Worm (Caenorhabditis elegans): ENCODE results near the gene 2L52.1.

- TF ChIP-seq tbx-9 (tag; optimal IDR thresholded peaks at IDR 0.05; ENCODE audit: borderline replicate concordance) (no peak), ama-1 (optimal IDR thresholded peaks at IDR 0.05) (no peak), ama-1 (GFP tag; optimal IDR thresholded peaks at IDR 0.05) (no peak), F33H1.4 (GFP tag; IDR thresholded peaks at IDR 0.05) (no peak), C06A6.2 (GFP tag; conservative IDR thresholded peaks at IDR 0.05) (no peak), nhr-90 (tag; optimal IDR thresholded peaks at IDR 0.05) (no peak), zfh-2 (GFP tag; conservative IDR thresholded peaks at IDR 0.05) (no peak), madf-8 (GFP tag; conservative IDR thresholded peaks at IDR 0.05) (no peak), snpc-4 (GFP tag; optimal IDR thresholded peaks at IDR 0.05) (no peak), snpc-4 (tag; optimal IDR thresholded peaks at IDR 0.05) (no peak), unc-62 (GFP tag; optimal IDR thresholded peaks at IDR 0.05) (no peak), K12H6.12 (tag; optimal IDR thresholded peaks at IDR 0.05) (no peak)
These were observed 1.1 kb upstream of the 2L52.1 start for ce11 chrII:586-985.

All from whole organism, young adult.